Fruit fly (Drosophila melanogaster) whole organism, embryonic: Measurements from ENCODE around the gene Cpr65Au.

Source experiments
- Adf1 ChIP-seq: fragments of 200-800 bp; sonication (Bioruptor generic); IDR thresholded peaks from 2 replicates; pipeline ENCODE4 v1.3.6; 2022; ENCODE audit warnings: missing biosample characterization, missing genetic modification characterization
- Atf3 ChIP-seq: fragments of 200-800 bp; sonication (Bioruptor generic); optimal IDR thresholded peaks from 3 replicates; lab custom pipeline; 2016; ENCODE audit warnings: missing biosample characterization, missing genetic modification characterization
- CG10321 ChIP-seq: fragments of 200-800 bp; sonication (Bioruptor generic); IDR thresholded peaks from 2 replicates; pipeline ENCODE4 v1.3.6; 2022; ENCODE audit warnings: missing biosample characterization, missing genetic modification characterization
- CG11504 ChIP-seq: fragments of 200-800 bp; sonication (Bioruptor generic); optimal IDR thresholded peaks from 3 replicates; lab custom pipeline; 2019; ENCODE audit warnings: missing biosample characterization, mild to moderate bottlenecking, missing genetic modification characterization, moderate library complexity
- CG11695 ChIP-seq: fragments of 200-800 bp; sonication (Bioruptor generic); IDR thresholded peaks from 3 replicates; pipeline ENCODE4 v1.3.6; 2022; ENCODE audit warnings: missing biosample characterization, missing genetic modification characterization
- CG12659 ChIP-seq: fragments of 200-800 bp; sonication (Bioruptor generic); optimal IDR thresholded peaks from 3 replicates; lab custom pipeline; 2017; ENCODE audit warnings: mild to moderate bottlenecking, missing biosample characterization, missing genetic modification reagents, missing genetic modification characterization
- CG13296 ChIP-seq: fragments of 200-800 bp; sonication (Bioruptor generic); optimal IDR thresholded peaks from 3 replicates; lab custom pipeline; 2018; ENCODE audit warnings: missing biosample characterization, mild to moderate bottlenecking, missing genetic modification characterization
- CG17385 ChIP-seq: fragments of 200-800 bp; sonication (Bioruptor generic); optimal IDR thresholded peaks from 3 replicates; lab custom pipeline; 2018; ENCODE audit warnings: missing biosample characterization, mild to moderate bottlenecking, missing genetic modification characterization
- CG17829 ChIP-seq: fragments of 200-800 bp; optimal IDR thresholded peaks from 2 replicates; lab custom pipeline; 2019; ENCODE audit warnings: missing biosample characterization, mild to moderate bottlenecking, missing genetic modification characterization, moderate library complexity
- CG18619 ChIP-seq: fragments of 200-800 bp; sonication (Bioruptor generic); optimal IDR thresholded peaks from 3 replicates; lab custom pipeline; 2017; ENCODE audit warnings: missing biosample characterization, mild to moderate bottlenecking, missing genetic modification characterization
- CG2678 ChIP-seq: fragments of 200-800 bp; sonication (Bioruptor generic); optimal IDR thresholded peaks from 3 replicates; lab custom pipeline; 2019; ENCODE audit warnings: missing biosample characterization, mild to moderate bottlenecking, missing genetic modification characterization, moderate library complexity
- CG30403 ChIP-seq: fragments of 200-800 bp; sonication (Bioruptor generic); optimal IDR thresholded peaks from 3 replicates; lab custom pipeline; 2016; ENCODE audit warnings: missing biosample characterization, missing genetic modification characterization
- CG3065 ChIP-seq: fragments of 200-800 bp; sonication (Bioruptor generic); optimal IDR thresholded peaks from 2 replicates; lab custom pipeline; 2016; ENCODE audit warnings: missing biosample characterization, missing genetic modification characterization
- CG32532 ChIP-seq: fragments of 200-800 bp; sonication (Bioruptor generic); IDR thresholded peaks from 2 replicates; pipeline ENCODE4 v1.3.6; 2022; ENCODE audit warnings: missing biosample characterization, missing genetic modification characterization
- CG4707 ChIP-seq: fragments of 200-800 bp; sonication (Bioruptor generic); optimal IDR thresholded peaks from 2 replicates; lab custom pipeline; 2018; ENCODE audit warnings: missing biosample characterization, mild to moderate bottlenecking, missing genetic modification characterization, moderate library complexity
- CG7556 ChIP-seq: fragments of 200-800 bp; sonication (Bioruptor generic); optimal IDR thresholded peaks from 2 replicates; lab custom pipeline; 2017; ENCODE audit warnings: missing biosample characterization, mild to moderate bottlenecking, missing genetic modification characterization
- CG7839 ChIP-seq: fragments of 200-800 bp; sonication (Bioruptor generic); optimal IDR thresholded peaks from 3 replicates; lab custom pipeline; 2018; ENCODE audit warnings: missing biosample characterization, mild to moderate bottlenecking, missing genetic modification characterization, moderate library complexity
- CG8290 ChIP-seq, 3 experiments: fragments of 200-800 bp; sonication (Bioruptor generic); optimal IDR thresholded peaks; 2 replicates each; lab custom pipeline; 2016 to 2019; ENCODE audit warnings: missing biosample characterization in 3 of 3, missing genetic modification characterization in 3 of 3, mild to moderate bottlenecking in 2 of 3, moderate library complexity in 1 of 3
- CG9932 ChIP-seq: fragments of 200-800 bp; sonication (Bioruptor generic); IDR thresholded peaks from 2 replicates; pipeline ENCODE4 v1.3.6; 2022; ENCODE audit warnings: missing biosample characterization, missing genetic modification characterization
- Chrac-16 ChIP-seq: fragments of 200-800 bp; sonication (Bioruptor generic); optimal IDR thresholded peaks from 3 replicates; lab custom pipeline; 2016; ENCODE audit warnings: missing biosample characterization, missing genetic modification characterization
- Ets65A ChIP-seq: fragments of 200-800 bp; sonication (Bioruptor generic); peaks from one replicate; lab custom pipeline; 2016; ENCODE audit warnings: missing biosample characterization, missing genetic modification characterization
- HLHmδ ChIP-seq: fragments of 200-800 bp; sonication (Bioruptor generic); optimal IDR thresholded peaks from 2 replicates; lab custom pipeline; 2018; ENCODE audit warnings: missing biosample characterization, mild to moderate bottlenecking, missing genetic modification characterization, moderate library complexity
- Hr51 ChIP-seq, 2 experiments: fragments of 200-800 bp; sonication (Bioruptor generic); optimal IDR thresholded peaks; 2 replicates in 1 of 2; 3 replicates in 1 of 2; lab custom pipeline; 2016 to 2018; ENCODE audit warnings: missing biosample characterization in 2 of 2, missing genetic modification characterization in 2 of 2, mild to moderate bottlenecking in 1 of 2, moderate library complexity in 1 of 2
- Hr78 ChIP-seq, 2 experiments: fragments of 200-800 bp in 1 of 2; fragments of >200 bp in 1 of 2; sonication (Bioruptor generic) in 1 of 2; optimal IDR thresholded peaks; 2 replicates each; lab custom pipeline; 2017 to 2019; ENCODE audit warnings: missing biosample characterization in 2 of 2, missing genetic modification characterization in 2 of 2, mild to moderate bottlenecking in 1 of 2, moderate library complexity in 1 of 2
- MTF-1 ChIP-seq: fragments of 200-800 bp; sonication (Bioruptor generic); optimal IDR thresholded peaks from 2 replicates; lab custom pipeline; 2018; ENCODE audit warnings: missing biosample characterization, mild to moderate bottlenecking, missing genetic modification characterization, borderline replicate concordance
- Med ChIP-seq: fragments of 200-800 bp; sonication (Bioruptor generic); peaks from one replicate; lab custom pipeline; 2016; ENCODE audit warnings: missing biosample characterization, missing genetic modification characterization, mild to moderate bottlenecking, inconsistent platforms, moderate library complexity
- NC2β ChIP-seq: fragments of 200-800 bp; sonication (Bioruptor generic); optimal IDR thresholded peaks from 2 replicates; lab custom pipeline; 2016; ENCODE audit warnings: missing biosample characterization, missing genetic modification characterization
- Nf-YC ChIP-seq: fragments of 200-800 bp; optimal IDR thresholded peaks from 3 replicates; lab custom pipeline; 2019; ENCODE audit warnings: missing biosample characterization, mild to moderate bottlenecking, missing genetic modification characterization, moderate library complexity
- Oaz ChIP-seq: fragments of 200-800 bp; sonication (Bioruptor generic); IDR thresholded peaks from 2 replicates; pipeline ENCODE4 v1.3.6; 2022; ENCODE audit warnings: missing biosample characterization, missing genetic modification characterization
- Ptx1 ChIP-seq: fragments of 200-800 bp; sonication (Bioruptor generic); IDR thresholded peaks from 2 replicates; pipeline ENCODE4 v1.3.6; 2022; ENCODE audit warnings: missing biosample characterization, missing genetic modification characterization
- chinmo ChIP-seq: fragments of 200-800 bp; sonication (Bioruptor generic); IDR thresholded peaks from 4 replicates; pipeline ENCODE4 v1.3.6; 2022; ENCODE audit warnings: missing biosample characterization, missing genetic modification characterization; ENCODE audit not compliant: partially characterized antibody
- ci ChIP-seq: fragments of 200-800 bp; sonication (Bioruptor generic); IDR thresholded peaks from 3 replicates; pipeline ENCODE4 v1.3.6; 2022; ENCODE audit warnings: missing biosample characterization, missing genetic modification characterization
- da ChIP-seq: fragments of 200-800 bp; sonication (Bioruptor generic); optimal IDR thresholded peaks from 2 replicates; lab custom pipeline; 2016; ENCODE audit warnings: missing biosample characterization, missing genetic modification characterization
- dmrt99B ChIP-seq: fragments of 200-800 bp; sonication (Bioruptor generic); optimal IDR thresholded peaks from 2 replicates; lab custom pipeline; 2018; ENCODE audit warnings: missing biosample characterization, mild to moderate bottlenecking, missing genetic modification characterization, moderate library complexity
- dysf ChIP-seq: fragments of 200-800 bp; sonication (Bioruptor generic); IDR thresholded peaks from 3 replicates; pipeline ENCODE4 v1.3.6; 2022; ENCODE audit warnings: missing biosample characterization, missing genetic modification characterization
- ewg ChIP-seq: fragments of 200-800 bp; sonication (Bioruptor generic); optimal IDR thresholded peaks from 3 replicates; lab custom pipeline; 2017; ENCODE audit warnings: mild to moderate bottlenecking, missing biosample characterization, missing genetic modification reagents, missing genetic modification characterization
- fd64A ChIP-seq: fragments of 200-800 bp; sonication (Bioruptor generic); optimal IDR thresholded peaks from 3 replicates; lab custom pipeline; 2018; ENCODE audit warnings: missing biosample characterization, mild to moderate bottlenecking, missing genetic modification characterization
- grau ChIP-seq: fragments of 200-800 bp; optimal IDR thresholded peaks from 3 replicates; lab custom pipeline; 2019; ENCODE audit warnings: missing biosample characterization, mild to moderate bottlenecking, missing genetic modification characterization, moderate library complexity
- inv ChIP-seq: fragments of 200-800 bp; sonication (Bioruptor generic); IDR thresholded peaks from 2 replicates; pipeline ENCODE4 v1.3.6; 2022; ENCODE audit warnings: missing biosample characterization, missing genetic modification characterization; ENCODE audit not compliant: partially characterized antibody
- mirr ChIP-seq: fragments of 200-800 bp; sonication (Bioruptor generic); optimal IDR thresholded peaks from 3 replicates; lab custom pipeline; 2018; ENCODE audit warnings: missing biosample characterization, mild to moderate bottlenecking, missing genetic modification characterization
- otp ChIP-seq: fragments of 200-800 bp; sonication (Bioruptor generic); IDR thresholded peaks from 3 replicates; pipeline ENCODE4, ENCODE4 v1.3.6; 2022; ENCODE audit warnings: missing biosample characterization, missing genetic modification characterization
- p53 ChIP-seq: fragments of 200-800 bp; sonication (Bioruptor generic); optimal IDR thresholded peaks from 2 replicates; lab custom pipeline; 2016; ENCODE audit warnings: missing biosample characterization, missing genetic modification characterization
- pho ChIP-seq: fragments of 200-800 bp; sonication (Bioruptor generic); optimal IDR thresholded peaks from 2 replicates; lab custom pipeline; 2016; ENCODE audit warnings: missing biosample characterization, missing genetic modification characterization
- row ChIP-seq: fragments of 200-800 bp; sonication (Bioruptor generic); IDR thresholded peaks from 3 replicates; pipeline ENCODE4 v1.3.6; 2022; ENCODE audit warnings: missing biosample characterization, missing genetic modification characterization
- sd ChIP-seq: fragments of 200-800 bp; sonication (Bioruptor generic); optimal IDR thresholded peaks from 3 replicates; lab custom pipeline; 2018; ENCODE audit warnings: missing biosample characterization, mild to moderate bottlenecking, missing genetic modification characterization, moderate library complexity
- tgo ChIP-seq: fragments of 200-800 bp; sonication (Bioruptor generic); IDR thresholded peaks from 3 replicates; pipeline ENCODE4 v1.3.6; 2022; ENCODE audit warnings: missing biosample characterization, missing genetic modification characterization
- tup ChIP-seq: fragments of 200-800 bp; sonication (Bioruptor generic); optimal IDR thresholded peaks from 2 replicates; lab custom pipeline; 2016; ENCODE audit warnings: missing biosample characterization, mild to moderate bottlenecking, missing genetic modification characterization, moderate library complexity
- unpg ChIP-seq: fragments of 200-800 bp; sonication (Bioruptor generic); optimal IDR thresholded peaks from 3 replicates; lab custom pipeline; 2018; ENCODE audit warnings: missing biosample characterization, mild to moderate bottlenecking, missing genetic modification characterization, moderate library complexity

Cpr65Au gene

dm6 chr3L:6140771-6141472 is 9.0 kb upstream of the Cpr65Au start (continued):
- TF ChIP-seq HLHmδ (GFP tag; lab: Kevin White, UChicago) (no peak), dysf (GFP tag; lab: Robert Waterston, UW) (peak; percentile 45; the same call in 1 of the 3 replicates), CG17385 (no peak), row (GFP tag; lab: Robert Waterston, UW) (0 out of 3 replicates have a peak, but pooled peaks have one; percentile 22), NC2β (no peak), Ptx1 (peak; percentile 26; the same call in 1 of the 2 replicates), Hr51 (GFP tag; optimal IDR thresholded peaks at IDR 0.05; lab: Kevin White, UChicago) (peak in 1 of 2 experiments; percentile 47), CG13296 (GFP tag; lab: Kevin White, UChicago) (no peak), Adf1 (no peak), Ets65A (GFP tag; lab: Kevin White, UChicago) (peak; percentile 7), CG10321 (GFP tag; lab: Robert Waterston, UW) (no peak), CG7556 (peak; percentile 10), Med (peak; percentile 8), CG7839 (tag; lab: Kevin White, UChicago) (peak; percentile 33), pho (no peak), CG9932 (GFP tag; lab: Robert Waterston, UW) (peak; percentile 39; the same call in 1 of the 2 replicates), otp (GFP tag; lab: Robert Waterston, UW) (0 out of 3 replicates have a peak, but pooled peaks have one; percentile 10), chinmo (peak; percentile 82; the same call in 2 of the 4 replicates), CG3065 (GFP tag; lab: Kevin White, UChicago) (no peak), sd (peak; percentile 12), CG11504 (tag; lab: Kevin White, UChicago) (peak; percentile 27), unpg (GFP tag; lab: Kevin White, UChicago) (peak; percentile 0), inv (GFP tag; lab: Robert Waterston, UW) (no peak), CG12659 (GFP tag; lab: Kevin White, UChicago) (peak; percentile 4), tgo (peak; percentile 14; the same call in 1 of the 3 replicates), CG17829 (tag; lab: Kevin White, UChicago) (no peak), CG32532 (no peak), p53 (GFP tag; lab: Kevin White, UChicago) (no peak), CG11695 (GFP tag; lab: Robert Waterston, UW) (0 out of 3 replicates have a peak, but pooled peaks have one; percentile 17), dmrt99B (peak; percentile 18), Nf-YC (no peak), CG2678 (tag; lab: Kevin White, UChicago) (peak; percentile 21), Oaz (GFP tag; lab: Robert Waterston, UW) (no peak), CG8290 (GFP tag; optimal IDR thresholded peaks at IDR 0.05; lab: Kevin White, UChicago) (no peak), CG8290 (tag; optimal IDR thresholded peaks at IDR 0.05; lab: Kevin White, UChicago) (peak in 1 of 2 experiments; percentile 35), CG30403 (GFP tag; lab: Kevin White, UChicago) (peak; percentile 2), Chrac-16 (GFP tag; lab: Kevin White, UChicago) (no peak), ewg (GFP tag; lab: Kevin White, UChicago) (no peak), grau (tag; lab: Kevin White, UChicago) (peak; percentile 20)

DNA sequence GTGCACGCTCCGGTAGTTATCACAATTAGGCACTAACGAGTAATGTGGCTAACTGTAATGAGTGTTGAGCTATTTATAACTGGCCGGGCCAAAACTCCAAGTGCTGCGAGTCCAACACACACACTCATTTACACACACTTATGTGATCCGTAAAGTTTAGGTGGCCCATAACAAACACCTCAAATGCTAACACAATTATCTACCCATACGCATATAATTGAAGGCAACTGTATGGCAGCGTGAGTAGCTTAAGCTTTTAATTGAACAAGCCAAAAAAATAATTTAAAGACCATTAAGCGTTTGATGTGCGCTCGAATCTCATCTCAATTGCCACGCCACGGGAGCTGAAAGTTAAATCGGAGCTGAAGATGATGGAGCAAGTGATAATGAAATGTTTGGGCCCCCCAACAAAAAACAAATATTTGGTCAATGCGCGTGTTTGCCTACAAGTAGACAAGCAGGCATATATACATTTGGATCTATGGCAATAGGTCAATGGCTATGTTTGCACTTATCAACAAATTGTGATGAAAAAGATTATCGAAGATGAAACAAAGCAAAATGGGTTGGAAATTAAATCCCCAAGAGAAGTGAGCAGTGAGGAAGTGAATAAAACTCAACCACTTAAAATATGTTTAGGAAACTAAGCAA is 8.1 kb upstream of the Cpr65Au start, which contains the start of gene Cpr65Av:
TSS of gene Cpr65Av (minus strand) at position 51 of the 651 bp plus-strand sequence.
- TF ChIP-seq da (GFP tag; lab: Kevin White, UChicago), result no peak
- TF ChIP-seq CG18619 (GFP tag; lab: Kevin White, UChicago), result peak; percentile 16
- peak; percentile 28 for TF ChIP-seq CG4707 (GFP tag; lab: Kevin White, UChicago)
- TF ChIP-seq MTF-1 (GFP tag; lab: Kevin White, UChicago), result peak; percentile 35
- TF ChIP-seq tup (GFP tag; lab: Kevin White, UChicago), result no peak
- no peak for TF ChIP-seq ci (GFP tag; lab: Robert Waterston, UW)
- peak in 1 of 2 experiments; percentile 33 for TF ChIP-seq Hr78 (GFP tag; optimal IDR thresholded peaks at IDR 0.05; lab: Kevin White, UChicago)
- TF ChIP-seq fd64A (GFP tag; lab: Kevin White, UChicago), result peak; percentile 16
- peak; percentile 28 for TF ChIP-seq mirr
- peak; percentile 6 for TF ChIP-seq Atf3 (GFP tag; lab: Kevin White, UChicago)
